1 fruit fly cellular context compared by ENCODE assay signal in the genomic region with DNA sequence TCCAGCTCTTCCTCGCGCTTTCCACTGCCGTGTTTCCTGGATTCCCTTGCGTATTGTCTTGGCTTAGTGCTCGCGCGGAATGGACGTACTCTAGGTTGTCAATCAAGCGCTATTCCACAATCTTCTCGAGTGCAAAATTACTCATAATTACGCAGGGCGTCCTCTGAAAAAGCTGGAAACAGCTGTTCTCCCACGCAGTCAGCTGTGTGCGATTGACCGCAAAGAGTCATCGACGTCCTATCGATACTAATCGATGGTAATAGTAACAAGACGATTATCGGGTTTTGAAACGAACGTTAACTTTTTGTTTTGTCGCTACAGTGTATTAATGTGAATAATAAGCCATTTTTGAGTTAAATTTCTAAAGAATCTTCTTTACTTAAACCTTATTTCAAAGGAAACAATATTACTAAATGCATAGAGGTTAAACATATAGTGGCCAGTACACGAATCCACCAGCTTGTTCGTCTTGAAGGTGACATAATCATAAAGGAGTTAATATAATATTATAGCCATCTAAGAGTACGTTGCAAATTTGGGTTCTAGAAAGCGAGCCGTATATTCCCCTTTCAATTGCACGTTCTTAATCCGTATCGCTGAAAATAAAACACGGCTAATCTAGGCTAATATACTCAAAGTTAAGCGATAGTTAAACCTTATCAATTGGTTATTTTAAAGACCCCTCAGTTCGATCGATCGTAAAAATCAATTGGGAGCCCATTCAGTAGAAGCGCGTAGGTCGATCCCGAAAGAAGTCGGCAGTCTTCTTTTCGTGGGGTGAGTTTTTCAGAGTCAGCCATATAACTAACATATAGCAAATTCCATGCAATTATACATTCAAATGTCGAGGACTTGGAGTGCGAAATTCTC.
TF ChIP-seq lines count a peak whose summit lies in the region.

A gene (minus strand): TSS at position 235 of the 870 bp plus-strand sequence.
A gene (plus strand): TSS at position 456 of the 870 bp plus-strand sequence.

TF ChIP-seq in whole organism, embryonic, 481 proteins besides CTCF, POLR2A, EP300 and RAD21 (continued from another document):
- TF ChIP-seq tna (GFP tag; IDR thresholded peaks at IDR 0.05; lab: Robert Waterston, UW; ENCODE audit: partially characterized antibody) (peak; percentile 91), CG17186 (GFP tag; optimal IDR thresholded peaks at IDR 0.05; lab: Kevin White, UChicago) (peak; percentile 8), bbx (GFP tag; IDR thresholded peaks at IDR 0.05; lab: Robert Waterston, UW; ENCODE audit: partially characterized antibody) (peak; percentile 94), eyg (GFP tag; optimal IDR thresholded peaks at IDR 0.05; lab: Kevin White, UChicago) (no peak), hb (GFP tag; IDR thresholded peaks at IDR 0.05; lab: Robert Waterston, UW; ENCODE audit: partially characterized antibody) (peak; percentile 82), Sry-δ (GFP tag; optimal IDR thresholded peaks at IDR 0.05; lab: Kevin White, UChicago) (peak; percentile 68), CG17568 (GFP tag; optimal IDR thresholded peaks at IDR 0.05; lab: Kevin White, UChicago) (no peak), CG6791 (GFP tag; IDR thresholded peaks at IDR 0.05; lab: Robert Waterston, UW; ENCODE audit: partially characterized antibody) (peak; percentile 92), Antp (GFP tag; optimal IDR thresholded peaks at IDR 0.05; lab: Kevin White, UChicago) (no peak), shn (GFP tag; optimal IDR thresholded peaks at IDR 0.05; lab: Kevin White, UChicago) (no peak), Sox102F (GFP tag; optimal IDR thresholded peaks at IDR 0.05; lab: Kevin White, UChicago) (no peak), her (GFP tag; optimal IDR thresholded peaks at IDR 0.05; lab: Kevin White, UChicago) (peak; percentile 98), wdn (GFP tag; IDR thresholded peaks at IDR 0.05; lab: Robert Waterston, UW) (no peak), sug (tag; optimal IDR thresholded peaks at IDR 0.05; lab: Kevin White, UChicago) (peak; percentile 90), exex (tag; optimal IDR thresholded peaks at IDR 0.05; lab: Kevin White, UChicago) (peak; percentile 71), Fer3 (tag; optimal IDR thresholded peaks at IDR 0.05; lab: Kevin White, UChicago) (no peak), unc-4 (GFP tag; IDR thresholded peaks at IDR 0.05; lab: Robert Waterston, UW; ENCODE audit: partially characterized antibody) (peak; percentile 96), CG12104 (GFP tag; optimal IDR thresholded peaks at IDR 0.05; lab: Kevin White, UChicago) (no peak), zen2 (GFP tag; IDR thresholded peaks at IDR 0.05; lab: Robert Waterston, UW; ENCODE audit: partially characterized antibody) (peak; percentile 97), CG9797 (GFP tag; optimal IDR thresholded peaks at IDR 0.05; lab: Kevin White, UChicago) (no peak), inv (GFP tag; IDR thresholded peaks at IDR 0.05; lab: Robert Waterston, UW; ENCODE audit: partially characterized antibody) (peak; percentile 72), klu (GFP tag; IDR thresholded peaks at IDR 0.05; lab: Robert Waterston, UW) (0 out of 2 replicates have a peak, but pooled peaks have one; percentile 14), Myb (GFP tag; optimal IDR thresholded peaks at IDR 0.05; lab: Kevin White, UChicago) (peak; percentile 96), CG1792 (GFP tag; optimal IDR thresholded peaks at IDR 0.05; lab: Kevin White, UChicago) (no peak), vnd (GFP tag; IDR thresholded peaks at IDR 0.05; lab: Robert Waterston, UW; ENCODE audit: partially characterized antibody) (peak; percentile 86), Ravus (GFP tag; IDR thresholded peaks at IDR 0.05; lab: Robert Waterston, UW) (no peak), chif (GFP tag; optimal IDR thresholded peaks at IDR 0.05; lab: Kevin White, UChicago) (no peak), sr (GFP tag; IDR thresholded peaks at IDR 0.05; lab: Robert Waterston, UW) (peak; percentile 77; the same call in 2 of the 3 replicates), tin (GFP tag; optimal IDR thresholded peaks at IDR 0.05; lab: Kevin White, UChicago) (no peak), lov (optimal IDR thresholded peaks at IDR 0.05; lab: Kevin White, UChicago) (no peak), lov (GFP tag; IDR thresholded peaks at IDR 0.05; lab: Robert Waterston, UW) (no peak), nerfin-1 (tag; optimal IDR thresholded peaks at IDR 0.05; lab: Kevin White, UChicago) (no peak), CG8290 (GFP tag; optimal IDR thresholded peaks at IDR 0.05; lab: Kevin White, UChicago) (no peak), CG8290 (tag; optimal IDR thresholded peaks at IDR 0.05; lab: Kevin White, UChicago) (peak in 1 of 2 experiments; percentile 48), CG14860 (GFP tag; IDR thresholded peaks at IDR 0.05; lab: Robert Waterston, UW; ENCODE audit: partially characterized antibody) (peak; percentile 89), nerfin-2 (GFP tag; IDR thresholded peaks at IDR 0.05; lab: Robert Waterston, UW; ENCODE audit: partially characterized antibody) (peak; percentile 87), mld (GFP tag; IDR thresholded peaks at IDR 0.05; lab: Robert Waterston, UW; ENCODE audit: partially characterized antibody) (peak; percentile 79), Vsx1 (GFP tag; optimal IDR thresholded peaks at IDR 0.05; lab: Kevin White, UChicago) (peak; percentile 5), crp (GFP tag; optimal IDR thresholded peaks at IDR 0.05; lab: Kevin White, UChicago) (peak; percentile 89 to 99), HmgZ (tag; optimal IDR thresholded peaks at IDR 0.05; lab: Kevin White, UChicago) (peak; percentile 34), MBD-R2 (GFP tag; IDR thresholded peaks at IDR 0.05; lab: Robert Waterston, UW) (peak; percentile 89), bab2 (GFP tag; optimal IDR thresholded peaks at IDR 0.05; lab: Kevin White, UChicago) (no peak), sd (tag; optimal IDR thresholded peaks at IDR 0.05; lab: Kevin White, UChicago) (no peak), Dref (GFP tag; IDR thresholded peaks at IDR 0.05; lab: Robert Waterston, UW) (peak; percentile 97), Hmr (GFP tag; optimal IDR thresholded peaks at IDR 0.05; lab: Kevin White, UChicago) (no peak), CrebB (tag; optimal IDR thresholded peaks at IDR 0.05; lab: Kevin White, UChicago) (peak; percentile 3), hbn (GFP tag; IDR thresholded peaks at IDR 0.05; lab: Robert Waterston, UW; ENCODE audit: partially characterized antibody) (peak; percentile 97), nau (GFP tag; optimal IDR thresholded peaks at IDR 0.05; lab: Kevin White, UChicago) (no peak), NK7.1 (GFP tag; optimal IDR thresholded peaks at IDR 0.05; lab: Kevin White, UChicago) (no peak), al (GFP tag; IDR thresholded peaks at IDR 0.05; lab: Robert Waterston, UW) (no peak), Sry-β (GFP tag; optimal IDR thresholded peaks at IDR 0.05; lab: Kevin White, UChicago) (no peak), CG14667 (GFP tag; IDR thresholded peaks at IDR 0.05; lab: Robert Waterston, UW) (no peak), ato (GFP tag; IDR thresholded peaks at IDR 0.05; lab: Robert Waterston, UW; ENCODE audit: partially characterized antibody) (peak; percentile 95), E2f2 (GFP tag; IDR thresholded peaks at IDR 0.05; lab: Robert Waterston, UW) (peak; percentile 84), BEAF-32 (GFP tag; optimal IDR thresholded peaks at IDR 0.05; lab: Kevin White, UChicago) (peak; percentile 82), CG1603 (tag; optimal IDR thresholded peaks at IDR 0.05; lab: Kevin White, UChicago) (peak; percentile 57), Sox100B (GFP tag; optimal IDR thresholded peaks at IDR 0.05; lab: Kevin White, UChicago) (no peak), Dll (GFP tag; IDR thresholded peaks at IDR 0.05; lab: Robert Waterston, UW; ENCODE audit: partially characterized antibody) (peak; percentile 91), amos (GFP tag; IDR thresholded peaks at IDR 0.05; lab: Robert Waterston, UW; ENCODE audit: partially characterized antibody) (peak; percentile 89), Meics (GFP tag; optimal IDR thresholded peaks at IDR 0.05; lab: Kevin White, UChicago) (no peak), CG6854 (GFP tag; optimal IDR thresholded peaks at IDR 0.05; lab: Kevin White, UChicago) (no peak), ham (GFP tag; IDR thresholded peaks at IDR 0.05; lab: Robert Waterston, UW) (no peak), nmo (GFP tag; optimal IDR thresholded peaks at IDR 0.05; lab: Kevin White, UChicago) (peak; percentile 19), CG7963 (GFP tag; IDR thresholded peaks at IDR 0.05; lab: Robert Waterston, UW; ENCODE audit: partially characterized antibody) (peak; percentile 87), CG13287 (GFP tag; IDR thresholded peaks at IDR 0.05; lab: Robert Waterston, UW; ENCODE audit: partially characterized antibody) (peak; percentile 97), CG30431 (GFP tag; optimal IDR thresholded peaks at IDR 0.05; lab: Kevin White, UChicago) (no peak), ap (GFP tag; IDR thresholded peaks at IDR 0.05; lab: Robert Waterston, UW) (no peak), pzg (GFP tag; optimal IDR thresholded peaks at IDR 0.05; lab: Kevin White, UChicago) (peak; percentile 75), dmrt99B (tag; optimal IDR thresholded peaks at IDR 0.05; lab: Kevin White, UChicago) (no peak), dimm (GFP tag; IDR thresholded peaks at IDR 0.05; lab: Robert Waterston, UW) (no peak), repo (GFP tag; optimal IDR thresholded peaks at IDR 0.05; lab: Kevin White, UChicago) (no peak), CG17385 (GFP tag; optimal IDR thresholded peaks at IDR 0.05; lab: Kevin White, UChicago) (no peak), Pdp1 (GFP tag; optimal IDR thresholded peaks at IDR 0.05; lab: Kevin White, UChicago) (peak in 1 of 2 experiments; percentile 48), CG17361 (GFP tag; IDR thresholded peaks at IDR 0.05; lab: Robert Waterston, UW) (no peak), HLH4C (GFP tag; IDR thresholded peaks at IDR 0.05; lab: Robert Waterston, UW; ENCODE audit: partially characterized antibody) (peak; percentile 93), PHDP (tag; optimal IDR thresholded peaks at IDR 0.05; lab: Kevin White, UChicago) (peak; percentile 8), Ets65A (GFP tag; lab: Kevin White, UChicago) (peak; percentile 35), Bgb (GFP tag; IDR thresholded peaks at IDR 0.05; lab: Robert Waterston, UW; ENCODE audit: partially characterized antibody) (peak; percentile 93), sna (GFP tag; IDR thresholded peaks at IDR 0.05; lab: Robert Waterston, UW; ENCODE audit: partially characterized antibody) (peak; percentile 95), CG16813 (GFP tag; IDR thresholded peaks at IDR 0.05; lab: Robert Waterston, UW; ENCODE audit: partially characterized antibody) (peak; percentile 84), D (optimal IDR thresholded peaks at IDR 0.05; lab: Kevin White, UChicago) (peak; percentile 48), D (GFP tag; optimal IDR thresholded peaks at IDR 0.05; lab: Kevin White, UChicago) (no peak), CG2129 (GFP tag; IDR thresholded peaks at IDR 0.05; lab: Robert Waterston, UW; ENCODE audit: partially characterized antibody) (peak; percentile 63; the same call in 1 of the 2 replicates)
TF ChIP-seq in whole organism, embryonic: peak in this region for 62.
